Worm (Caenorhabditis elegans) whole organism, young adult: ENCODE data around the gene cyn-16.

Experiments
- B0035.1 ChIP-seq: sonication (generic microtip); optimal IDR thresholded peaks from 2 replicates; lab custom pipeline; 2016; ENCODE audit warnings: missing genetic modification characterization, mild to moderate bottlenecking, missing compliant biosample characterization, missing genotype, missing genetic modification reagents
- F49E8.2 ChIP-seq: sonication (generic microtip); optimal IDR thresholded peaks from 3 replicates; lab custom pipeline; 2017; ENCODE audit warnings: missing genetic modification characterization, mild to moderate bottlenecking, missing compliant biosample characterization, antibody characterized with exemption, moderate library complexity; ENCODE audit not compliant: insufficient read depth
- Y53G8AR.9 ChIP-seq: fragments of 200-800 bp; sonication (Bioruptor generic); conservative IDR thresholded peaks from 2 replicates; pipeline ENCODE4 v1.3.6; 2022; ENCODE audit warnings: missing genetic modification reagents, missing genetic modification characterization, missing compliant biosample characterization
- ama-1 ChIP-seq, 3 experiments: fragments of 150-350 bp in 1 of 3; sonication (generic microtip) in 2 of 3; optimal IDR thresholded peaks; 2 replicates each; lab custom pipeline; 2014 to 2018; ENCODE audit warnings: missing biosample characterization in 2 of 3, missing genetic modification characterization in 2 of 3, missing genetic modification reagents in 2 of 3
- aptf-3 ChIP-seq: fragments of 200-800 bp; sonication (Bioruptor generic); IDR thresholded peaks from 2 replicates; pipeline ENCODE4 v1.3.6; 2022; ENCODE audit warnings: missing genetic modification characterization, missing compliant biosample characterization
- attf-3 ChIP-seq: fragments of 200-800 bp; sonication (Bioruptor generic); conservative IDR thresholded peaks from 2 replicates; pipeline ENCODE4 v1.3.6; 2022; ENCODE audit warnings: missing genetic modification reagents, missing genetic modification characterization, missing compliant biosample characterization
- ceh-27 ChIP-seq: fragments of 200-800 bp; sonication (Bioruptor generic); optimal IDR thresholded peaks from 2 replicates; lab custom pipeline; 2018; ENCODE audit warnings: mild to moderate bottlenecking, missing genetic modification characterization, moderate library complexity, missing compliant biosample characterization
- ceh-79 ChIP-seq: sonication (generic microtip); optimal IDR thresholded peaks from 2 replicates; lab custom pipeline; 2017; ENCODE audit warnings: mild to moderate bottlenecking, missing genetic modification characterization, missing compliant biosample characterization
- ceh-91 ChIP-seq: fragments of 200-800 bp; sonication (Bioruptor generic); IDR thresholded peaks from 2 replicates; pipeline ENCODE4 v1.3.6; 2022; ENCODE audit warnings: missing genetic modification reagents, missing genetic modification characterization, missing compliant biosample characterization
- dpl-1 ChIP-seq: fragments of 150-350 bp; optimal IDR thresholded peaks from 2 replicates; lab custom pipeline; 2014; ENCODE audit warnings: missing biosample characterization, missing genetic modification reagents, missing genetic modification characterization
- ets-4 ChIP-seq: fragments of 200-800 bp; sonication (Bioruptor generic); optimal IDR thresholded peaks from 2 replicates; lab custom pipeline; 2018; ENCODE audit warnings: mild to moderate bottlenecking, missing genetic modification characterization, missing compliant biosample characterization
- pha-4 ChIP-seq: fragments of 150-350 bp; sonication (generic microtip); optimal IDR thresholded peaks from 2 replicates; lab custom pipeline; 2014; ENCODE audit warnings: missing biosample characterization, missing genetic modification reagents, missing genetic modification characterization
- snpc-4 ChIP-seq, 5 experiments: fragments of 150-350 bp in 1 of 5; sonication (generic microtip) in 4 of 5; optimal IDR thresholded peaks; 2 replicates each; lab custom pipeline; 2014 to 2018; ENCODE audit warnings: missing genetic modification characterization in 5 of 5, missing biosample characterization in 3 of 5, antibody characterized with exemption in 2 of 5, mild to moderate bottlenecking in 2 of 5, missing compliant biosample characterization in 2 of 5, missing genotype in 2 of 5, moderate library complexity in 2 of 5, missing genetic modification reagents in 1 of 5
- tbp1 ChIP-seq: fragments of 200-800 bp; sonication (Bioruptor generic); optimal IDR thresholded peaks from 2 replicates; lab custom pipeline; 2018; ENCODE audit warnings: mild to moderate bottlenecking, missing genetic modification characterization, missing compliant biosample characterization

DNA sequence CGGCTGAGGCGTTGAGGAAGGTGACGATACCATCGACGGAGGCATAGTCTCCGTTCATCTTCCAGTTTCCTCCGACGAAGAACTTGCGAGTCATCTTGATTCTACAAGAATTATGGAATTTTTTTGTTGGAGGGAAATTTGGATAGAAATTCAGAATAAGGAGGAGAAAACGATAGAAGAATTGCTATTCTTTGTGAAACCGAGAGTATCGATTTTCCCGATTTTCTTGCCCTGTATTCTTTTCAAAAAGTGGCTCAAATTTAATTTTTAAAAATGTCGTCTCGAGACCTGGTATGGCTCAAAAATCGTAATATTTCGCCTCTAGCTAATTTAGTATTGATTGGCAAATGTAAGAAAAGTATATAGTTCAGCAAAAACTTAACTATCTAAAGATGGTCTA, 2.5 kb upstream of the cyn-16 start, which contains the start of gene tpi-1:
- TF ChIP-seq attf-3 (GFP tag; lab: Robert Waterston, UW) (no peak), aptf-3 (GFP tag; lab: Robert Waterston, UW) (no peak), ceh-79 (tag; lab: Kevin White, UChicago) (no peak), ets-4 (GFP tag; lab: Kevin White, UChicago) (no peak), ceh-91 (GFP tag; lab: Robert Waterston, UW) (no peak), B0035.1 (tag; lab: Kevin White, UChicago) (no peak), snpc-4 (GFP tag; optimal IDR thresholded peaks at IDR 0.05; lab: Kevin White, UChicago) (no peak), snpc-4 (tag; optimal IDR thresholded peaks at IDR 0.05; lab: Kevin White, UChicago) (no peak), ceh-27 (GFP tag; lab: Kevin White, UChicago) (no peak), tbp1 (GFP tag; lab: Kevin White, UChicago) (no peak), ama-1 (optimal IDR thresholded peaks at IDR 0.05; lab: Kevin White, UChicago) (no peak), ama-1 (GFP tag; optimal IDR thresholded peaks at IDR 0.05; lab: Kevin White, UChicago) (no peak), pha-4 (no peak), F49E8.2 (tag; lab: Kevin White, UChicago) (no peak), dpl-1 (GFP tag; lab: Kevin White, UChicago) (no peak), Y53G8AR.9 (GFP tag; lab: Robert Waterston, UW) (no peak)
